Worm (Caenorhabditis elegans) whole organism, young adult: ENCODE measurements around the gene K12H4.7.

Experiments
- Y79H2A.3 ChIP-seq: fragments of 200-800 bp; sonication (Bioruptor generic); conservative IDR thresholded peaks from 2 replicates; pipeline ENCODE4 v1.3.6; 2022; ENCODE audit warnings: missing genetic modification reagents, missing genetic modification characterization, missing compliant biosample characterization
- bed-1 ChIP-seq: fragments of 200-800 bp; sonication (Bioruptor generic); IDR thresholded peaks from 2 replicates; pipeline ENCODE4 v1.3.6; 2022; ENCODE audit warnings: missing genetic modification reagents, missing genetic modification characterization, missing compliant biosample characterization
- cebp-2 ChIP-seq: fragments of 200-800 bp; sonication (Bioruptor generic); IDR thresholded peaks from 2 replicates; pipeline ENCODE4 v1.3.6; 2022; ENCODE audit warnings: missing genetic modification characterization, missing compliant biosample characterization
- ceh-27 ChIP-seq: fragments of 200-800 bp; sonication (Bioruptor generic); optimal IDR thresholded peaks from 2 replicates; lab custom pipeline; 2018; ENCODE audit warnings: mild to moderate bottlenecking, missing genetic modification characterization, moderate library complexity, missing compliant biosample characterization
- let-607 ChIP-seq, 2 experiments: fragments of 200-800 bp in 1 of 2; sonication (Bioruptor generic) in 1 of 2; sonication (generic microtip) in 1 of 2; optimal IDR thresholded peaks; 2 replicates each; lab custom pipeline; 2016 to 2018; ENCODE audit warnings: mild to moderate bottlenecking in 2 of 2, missing compliant biosample characterization in 2 of 2, missing genetic modification characterization in 2 of 2, moderate library complexity in 2 of 2, missing genotype in 1 of 2
- snpc-1.1 ChIP-seq: sonication (generic microtip); optimal IDR thresholded peaks from 2 replicates; lab custom pipeline; 2017; ENCODE audit warnings: missing genetic modification characterization, mild to moderate bottlenecking, missing compliant biosample characterization, antibody characterized with exemption, moderate library complexity, missing genotype, missing genetic modification reagents; ENCODE audit not compliant: insufficient read depth
- snpc-4 ChIP-seq, 5 experiments: fragments of 150-350 bp in 1 of 5; sonication (generic microtip) in 4 of 5; optimal IDR thresholded peaks; 2 replicates each; lab custom pipeline; 2014 to 2018; ENCODE audit warnings: missing genetic modification characterization in 5 of 5, missing biosample characterization in 3 of 5, antibody characterized with exemption in 2 of 5, mild to moderate bottlenecking in 2 of 5, missing compliant biosample characterization in 2 of 5, missing genotype in 2 of 5, moderate library complexity in 2 of 5, missing genetic modification reagents in 1 of 5
- tlf-1 ChIP-seq: fragments of 200-800 bp; sonication (Bioruptor generic); optimal IDR thresholded peaks from 2 replicates; lab custom pipeline; 2018; ENCODE audit warnings: mild to moderate bottlenecking, missing genetic modification characterization, missing compliant biosample characterization
- ztf-28 ChIP-seq: fragments of 200-800 bp; sonication (Bioruptor generic); IDR thresholded peaks from 2 replicates; pipeline ENCODE4 v1.3.6; 2022; ENCODE audit warnings: missing genetic modification reagents, missing genetic modification characterization, missing compliant biosample characterization

ce11 chrIII:8051838-8052237 lies 957 bp upstream of the K12H4.7 start:
- TF ChIP-seq snpc-4 (GFP tag; optimal IDR thresholded peaks at IDR 0.05; lab: Kevin White, UChicago): no peak
- no peak for TF ChIP-seq snpc-4 (tag; optimal IDR thresholded peaks at IDR 0.05; lab: Kevin White, UChicago)
- no peak for TF ChIP-seq cebp-2 (GFP tag; lab: Robert Waterston, UW)
- no peak for TF ChIP-seq ztf-28 (GFP tag; lab: Robert Waterston, UW)
- TF ChIP-seq ceh-27: no peak
- no peak for TF ChIP-seq bed-1 (GFP tag; lab: Robert Waterston, UW)
- no peak for TF ChIP-seq let-607 (tag; optimal IDR thresholded peaks at IDR 0.05; lab: Kevin White, UChicago)
- no peak for TF ChIP-seq tlf-1 (GFP tag; lab: Kevin White, UChicago)
- no peak for TF ChIP-seq Y79H2A.3 (GFP tag; lab: Robert Waterston, UW)
- TF ChIP-seq snpc-1.1 (tag; lab: Kevin White, UChicago): no peak
